Fruit fly (Drosophila melanogaster) whole organism, embryonic: ENCODE data around the gene TwdlF.
A peak's percentile ranks its signal among the peaks of the same experiment; 100 is the strongest.

ENCODE experiments used
- B-H2 ChIP-seq: fragments of 200-800 bp; sonication (Bioruptor generic); optimal IDR thresholded peaks from 2 replicates; lab custom pipeline; 2018; ENCODE audit warnings: missing biosample characterization, mild to moderate bottlenecking, missing genetic modification characterization
- CG11247 ChIP-seq: fragments of 200-800 bp; sonication (Bioruptor generic); IDR thresholded peaks from 2 replicates; pipeline ENCODE4 v1.3.6; 2022; ENCODE audit warnings: missing biosample characterization, missing genetic modification characterization
- CG14050 ChIP-seq: fragments of 200-800 bp; sonication (Bioruptor generic); IDR thresholded peaks from 3 replicates; pipeline ENCODE4 v1.3.6; 2022; ENCODE audit warnings: missing biosample characterization, missing genetic modification characterization
- CG14860 ChIP-seq: fragments of 200-800 bp; sonication (Bioruptor generic); IDR thresholded peaks from 3 replicates; pipeline ENCODE4 v1.3.6; 2022; ENCODE audit warnings: missing biosample characterization, missing genetic modification characterization; ENCODE audit not compliant: partially characterized antibody
- CG17359 ChIP-seq: fragments of 200-800 bp; sonication (Bioruptor generic); optimal IDR thresholded peaks from 3 replicates; lab custom pipeline; 2018; ENCODE audit warnings: missing biosample characterization, mild to moderate bottlenecking, missing genetic modification characterization, moderate library complexity
- CG18262 ChIP-seq: fragments of 200-800 bp; optimal IDR thresholded peaks from 3 replicates; lab custom pipeline; 2019; ENCODE audit warnings: missing biosample characterization, mild to moderate bottlenecking, missing genetic modification characterization, moderate library complexity
- CG18619 ChIP-seq: fragments of 200-800 bp; sonication (Bioruptor generic); optimal IDR thresholded peaks from 3 replicates; lab custom pipeline; 2017; ENCODE audit warnings: missing biosample characterization, mild to moderate bottlenecking, missing genetic modification characterization
- CG2116 ChIP-seq: fragments of 200-800 bp; sonication (Bioruptor generic); optimal IDR thresholded peaks from 3 replicates; lab custom pipeline; 2018; ENCODE audit warnings: missing biosample characterization, mild to moderate bottlenecking, missing genetic modification characterization
- CG2712 ChIP-seq: fragments of 200-800 bp; optimal IDR thresholded peaks from 3 replicates; lab custom pipeline; 2019; ENCODE audit warnings: missing biosample characterization, mild to moderate bottlenecking, missing genetic modification characterization, moderate library complexity
- CG31388 ChIP-seq: fragments of 200-800 bp; sonication (Bioruptor generic); optimal IDR thresholded peaks from 2 replicates; lab custom pipeline; 2016; ENCODE audit warnings: missing biosample characterization, missing genetic modification characterization
- CG32767 ChIP-seq: fragments of 200-800 bp; sonication (Bioruptor generic); IDR thresholded peaks from 2 replicates; pipeline ENCODE4 v1.3.6; 2022; ENCODE audit warnings: missing biosample characterization, missing genetic modification characterization
- CG34376 ChIP-seq: fragments of 200-800 bp; sonication (Bioruptor generic); optimal IDR thresholded peaks from 2 replicates; lab custom pipeline; 2018; ENCODE audit warnings: missing biosample characterization, mild to moderate bottlenecking, missing genetic modification characterization
- CG7271 ChIP-seq: fragments of 200-800 bp; sonication (Bioruptor generic); optimal IDR thresholded peaks from 2 replicates; lab custom pipeline; 2018; ENCODE audit warnings: missing biosample characterization, mild to moderate bottlenecking, missing genetic modification characterization, moderate library complexity
- CG7839 ChIP-seq: fragments of 200-800 bp; sonication (Bioruptor generic); optimal IDR thresholded peaks from 3 replicates; lab custom pipeline; 2018; ENCODE audit warnings: missing biosample characterization, mild to moderate bottlenecking, missing genetic modification characterization, moderate library complexity
- Dll ChIP-seq: fragments of 200-800 bp; sonication (Bioruptor generic); IDR thresholded peaks from 4 replicates; pipeline ENCODE4 v1.3.6; 2022; ENCODE audit warnings: missing biosample characterization, missing genetic modification characterization; ENCODE audit not compliant: partially characterized antibody
- ERR ChIP-seq: fragments of 200-800 bp; sonication (Bioruptor generic); optimal IDR thresholded peaks from 2 replicates; lab custom pipeline; 2016; ENCODE audit warnings: missing biosample characterization, missing genetic modification characterization
- Ets97D ChIP-seq: fragments of 200-800 bp; sonication (Bioruptor generic); optimal IDR thresholded peaks from 3 replicates; lab custom pipeline; 2016; ENCODE audit warnings: missing biosample characterization, missing genetic modification characterization
- Hmr ChIP-seq: fragments of 200-800 bp; sonication (Bioruptor generic); optimal IDR thresholded peaks from 3 replicates; lab custom pipeline; 2017; ENCODE audit warnings: mild to moderate bottlenecking, missing biosample characterization, missing genetic modification reagents, missing genetic modification characterization
- Hr3 ChIP-seq: fragments of 200-800 bp; sonication (Bioruptor generic); optimal IDR thresholded peaks from 3 replicates; lab custom pipeline; 2016; ENCODE audit warnings: missing biosample characterization, missing genetic modification characterization
- MBD-R2 ChIP-seq: fragments of 200-800 bp; sonication (Bioruptor generic); IDR thresholded peaks from 2 replicates; pipeline ENCODE4 v1.3.6; 2022; ENCODE audit warnings: missing biosample characterization, missing genetic modification characterization
- Mad ChIP-seq: fragments of 200-800 bp; sonication (Bioruptor generic); optimal IDR thresholded peaks from 2 replicates; lab custom pipeline; 2016; ENCODE audit warnings: missing biosample characterization, missing genetic modification characterization
- Myb ChIP-seq: fragments of 200-800 bp; sonication (Bioruptor generic); optimal IDR thresholded peaks from 2 replicates; lab custom pipeline; 2016; ENCODE audit warnings: missing biosample characterization, missing genetic modification characterization
- NC2β ChIP-seq: fragments of 200-800 bp; sonication (Bioruptor generic); optimal IDR thresholded peaks from 2 replicates; lab custom pipeline; 2016; ENCODE audit warnings: missing biosample characterization, missing genetic modification characterization
- Nf-YC ChIP-seq: fragments of 200-800 bp; optimal IDR thresholded peaks from 3 replicates; lab custom pipeline; 2019; ENCODE audit warnings: missing biosample characterization, mild to moderate bottlenecking, missing genetic modification characterization, moderate library complexity
- Spps ChIP-seq: fragments of 200-800 bp; sonication (Bioruptor generic); optimal IDR thresholded peaks from 2 replicates; lab custom pipeline; 2018; ENCODE audit warnings: missing biosample characterization, mild to moderate bottlenecking, missing genetic modification characterization
- Sry-δ ChIP-seq: fragments of 200-800 bp; sonication (Bioruptor generic); optimal IDR thresholded peaks from 2 replicates; lab custom pipeline; 2016; ENCODE audit warnings: missing biosample characterization, missing genetic modification characterization
- TFAM ChIP-seq: fragments of 200-800 bp; sonication (Bioruptor generic); optimal IDR thresholded peaks from 2 replicates; lab custom pipeline; 2017; ENCODE audit warnings: missing biosample characterization, missing genetic modification characterization, inconsistent platforms
- Taf1 ChIP-seq: fragments of 200-800 bp; sonication (Bioruptor generic); IDR thresholded peaks from 2 replicates; pipeline ENCODE4 v1.3.6; 2022; ENCODE audit warnings: missing biosample characterization, missing genetic modification characterization
- Trl ChIP-seq, 3 experiments: fragments of >200 bp in 2 of 3; fragments of 200-800 bp in 1 of 3; sonication (Bioruptor generic) in 1 of 3; optimal IDR thresholded peaks; 2 replicates in 1 of 3; 3 replicates in 2 of 3; lab custom pipeline; 2016 to 2017; ENCODE audit warnings: missing biosample characterization in 1 of 3, missing genetic modification characterization in 1 of 3
- Xbp1 ChIP-seq: fragments of 200-800 bp; sonication (Bioruptor generic); optimal IDR thresholded peaks from 3 replicates; lab custom pipeline; 2016; ENCODE audit warnings: missing biosample characterization, mild to moderate bottlenecking, missing genetic modification characterization
- YL-1 ChIP-seq: fragments of 200-800 bp; sonication (Bioruptor generic); optimal IDR thresholded peaks from 3 replicates; lab custom pipeline; 2017; ENCODE audit warnings: missing biosample characterization, mild to moderate bottlenecking, missing genetic modification characterization
- crol ChIP-seq: fragments of 200-800 bp; sonication (Bioruptor generic); IDR thresholded peaks from 2 replicates; pipeline ENCODE4 v1.3.6; 2022; ENCODE audit warnings: missing biosample characterization, missing genetic modification characterization
- da ChIP-seq: fragments of 200-800 bp; sonication (Bioruptor generic); optimal IDR thresholded peaks from 2 replicates; lab custom pipeline; 2016; ENCODE audit warnings: missing biosample characterization, missing genetic modification characterization
- dpn ChIP-seq, 2 experiments: fragments of 200-800 bp; sonication (Bioruptor generic); optimal IDR thresholded peaks; 3 replicates each; lab custom pipeline; 2016; ENCODE audit warnings: missing biosample characterization in 2 of 2, missing genetic modification characterization in 2 of 2
- en ChIP-seq: fragments of 200-800 bp; sonication (Bioruptor generic); optimal IDR thresholded peaks from 2 replicates; lab custom pipeline; 2016; ENCODE audit warnings: missing biosample characterization, missing genetic modification characterization
- eyg ChIP-seq: fragments of 200-800 bp; sonication (Bioruptor generic); optimal IDR thresholded peaks from 3 replicates; lab custom pipeline; 2016; ENCODE audit warnings: missing biosample characterization, missing genetic modification characterization
- h ChIP-seq: fragments of >200 bp; optimal IDR thresholded peaks from 2 replicates; lab custom pipeline; 2017
- hkb ChIP-seq, 2 experiments: fragments of 200-800 bp in 1 of 2; fragments of >200 bp in 1 of 2; sonication (Bioruptor generic) in 1 of 2; IDR thresholded peaks in 1 of 2; optimal IDR thresholded peaks in 1 of 2; 2 replicates each; pipeline versions ENCODE4 v1.3.6 to Lab custom; 2017 to 2022; ENCODE audit warnings: missing biosample characterization in 1 of 2, missing genetic modification characterization in 1 of 2
- ind ChIP-seq: fragments of 200-800 bp; sonication (Bioruptor generic); optimal IDR thresholded peaks from 3 replicates; lab custom pipeline; 2016; ENCODE audit warnings: missing biosample characterization, missing genetic modification characterization
- klu ChIP-seq: fragments of 200-800 bp; sonication (Bioruptor generic); IDR thresholded peaks from 2 replicates; pipeline ENCODE4 v1.3.6; 2022; ENCODE audit warnings: missing biosample characterization, missing genetic modification characterization
- mam ChIP-seq: fragments of 200-800 bp; sonication (Bioruptor generic); optimal IDR thresholded peaks from 3 replicates; lab custom pipeline; 2016; ENCODE audit warnings: missing biosample characterization, missing genetic modification characterization
- mirr ChIP-seq: fragments of 200-800 bp; sonication (Bioruptor generic); optimal IDR thresholded peaks from 3 replicates; lab custom pipeline; 2018; ENCODE audit warnings: missing biosample characterization, mild to moderate bottlenecking, missing genetic modification characterization
- onecut ChIP-seq: fragments of 200-800 bp; sonication (Bioruptor generic); IDR thresholded peaks from 2 replicates; pipeline ENCODE4 v1.3.6; 2022; ENCODE audit warnings: missing biosample characterization, missing genetic modification characterization
- p53 ChIP-seq: fragments of 200-800 bp; sonication (Bioruptor generic); optimal IDR thresholded peaks from 2 replicates; lab custom pipeline; 2016; ENCODE audit warnings: missing biosample characterization, missing genetic modification characterization
- pnt ChIP-seq: fragments of 200-800 bp; sonication (Bioruptor generic); optimal IDR thresholded peaks from 3 replicates; lab custom pipeline; 2016; ENCODE audit warnings: missing biosample characterization, missing genetic modification characterization
- ranshi ChIP-seq: fragments of 200-800 bp; sonication (Bioruptor generic); IDR thresholded peaks from 2 replicates; pipeline ENCODE4 v1.3.6; 2022; ENCODE audit warnings: missing biosample characterization, missing genetic modification characterization
- schlank ChIP-seq: fragments of 200-800 bp; sonication (Bioruptor generic); optimal IDR thresholded peaks from 2 replicates; lab custom pipeline; 2018; ENCODE audit warnings: missing biosample characterization, mild to moderate bottlenecking, missing genetic modification characterization
- sr ChIP-seq: fragments of 200-800 bp; sonication (Bioruptor generic); IDR thresholded peaks from 3 replicates; pipeline ENCODE4 v1.3.6; 2022; ENCODE audit warnings: missing biosample characterization, missing genetic modification characterization
- tap ChIP-seq: fragments of 200-800 bp; optimal IDR thresholded peaks from 3 replicates; lab custom pipeline; 2019; ENCODE audit warnings: missing biosample characterization, mild to moderate bottlenecking, missing genetic modification characterization, moderate library complexity
- yki ChIP-seq: fragments of >200 bp; optimal IDR thresholded peaks from 3 replicates; lab custom pipeline; 2018
- zfh1 ChIP-seq: fragments of 200-800 bp; sonication (Bioruptor generic); IDR thresholded peaks from 3 replicates; pipeline ENCODE4 v1.3.6; 2022; ENCODE audit warnings: missing biosample characterization, missing genetic modification characterization

TwdlF gene

DNA sequence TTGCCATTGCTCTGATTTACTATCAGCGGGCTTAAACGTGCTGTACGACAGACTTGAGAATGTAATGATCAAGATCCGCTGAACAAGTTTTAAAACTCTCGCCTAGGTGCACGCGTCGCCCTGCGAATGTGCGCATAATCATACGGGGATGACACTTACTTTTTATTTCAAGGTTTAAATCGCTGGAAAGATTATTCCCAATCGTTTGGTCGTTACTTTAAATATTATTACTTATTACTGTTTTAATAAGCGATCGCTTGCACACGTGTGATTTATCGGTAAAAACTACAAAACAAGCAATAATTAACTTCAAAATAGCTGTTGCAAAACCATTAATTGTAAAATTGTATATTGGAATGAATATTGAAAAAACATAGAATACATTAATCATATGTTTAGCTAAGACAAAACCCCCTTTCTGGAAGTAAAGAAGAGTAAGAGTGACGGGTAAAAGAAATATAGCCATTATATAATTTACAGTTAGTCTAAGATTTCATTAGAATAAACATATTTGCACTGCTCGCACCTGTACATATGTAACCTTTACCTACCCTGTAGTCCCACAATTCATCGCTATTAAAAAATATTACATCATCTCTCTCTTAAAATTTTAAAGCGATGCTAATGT, 17.6 kb upstream of the TwdlF start, which contains the start of gene DhpD (continued):
- TF ChIP-seq NC2β (no peak), Ets97D (GFP tag; lab: Kevin White, UChicago) (peak; percentile 54), h (lab: Kevin White, UChicago) (no peak), onecut (peak; percentile 60), CG17359 (peak; percentile 76), Hr3 (GFP tag; lab: Kevin White, UChicago) (peak; percentile 59), mam (GFP tag; lab: Kevin White, UChicago) (peak; percentile 55), CG34376 (GFP tag; lab: Kevin White, UChicago) (peak; percentile 56), Dll (GFP tag; lab: Robert Waterston, UW) (no peak), p53 (GFP tag; lab: Kevin White, UChicago) (no peak), CG14050 (GFP tag; lab: Robert Waterston, UW) (no peak), CG7271 (tag; lab: Kevin White, UChicago) (no peak), Spps (no peak), TFAM (no peak), klu (GFP tag; lab: Robert Waterston, UW) (peak; percentile 45), Hmr (GFP tag; lab: Kevin White, UChicago) (peak; percentile 73), ranshi (peak; percentile 49), CG32767 (no peak), YL-1 (GFP tag; lab: Kevin White, UChicago) (no peak), Sry-δ (GFP tag; lab: Kevin White, UChicago) (no peak), tap (tag; lab: Kevin White, UChicago) (peak; percentile 50), ind (peak; percentile 67), zfh1 (GFP tag; lab: Robert Waterston, UW) (peak; percentile 84; the same call in 2 of the 3 replicates), Nf-YC (tag; lab: Kevin White, UChicago) (peak; percentile 61), yki (lab: Kevin White, UChicago) (no peak), B-H2 (GFP tag; lab: Kevin White, UChicago) (peak; percentile 81), mirr (GFP tag; lab: Kevin White, UChicago) (peak; percentile 55), pnt (GFP tag; lab: Kevin White, UChicago) (peak; percentile 14), ERR (GFP tag; lab: Kevin White, UChicago) (no peak), Xbp1 (GFP tag; lab: Kevin White, UChicago) (peak; percentile 68), schlank (peak; percentile 1), Taf1 (GFP tag; lab: Robert Waterston, UW) (0 out of 2 replicates have a peak, but pooled peaks have one; percentile 56), Myb (GFP tag; lab: Kevin White, UChicago) (peak; percentile 37), crol (GFP tag; lab: Robert Waterston, UW) (no peak), dpn (GFP tag; optimal IDR thresholded peaks at IDR 0.05; lab: Kevin White, UChicago) (peak; percentile 55 to 64), MBD-R2 (peak; percentile 73), CG7839 (tag; lab: Kevin White, UChicago) (peak; percentile 75), CG18262 (peak; percentile 68), da (no peak), sr (GFP tag; lab: Robert Waterston, UW) (no peak), en (no peak), eyg (GFP tag; lab: Kevin White, UChicago) (no peak), CG31388 (GFP tag; lab: Kevin White, UChicago) (peak; percentile 26), Trl (optimal IDR thresholded peaks at IDR 0.05; lab: Kevin White, UChicago) (no peak), Trl (GFP tag; optimal IDR thresholded peaks at IDR 0.05; lab: Kevin White, UChicago) (peak; percentile 13), CG11247 (GFP tag; lab: Robert Waterston, UW) (peak; percentile 73), Mad (GFP tag; lab: Kevin White, UChicago) (no peak), CG18619 (GFP tag; lab: Kevin White, UChicago) (peak; percentile 42), CG14860 (GFP tag; lab: Robert Waterston, UW) (peak; percentile 90), CG2712 (tag; lab: Kevin White, UChicago) (peak; percentile 79), CG2116 (GFP tag; lab: Kevin White, UChicago) (no peak), hkb (optimal IDR thresholded peaks at IDR 0.05; lab: Kevin White, UChicago) (no peak), hkb (GFP tag; IDR thresholded peaks at IDR 0.05; lab: Robert Waterston, UW) (peak; percentile 81)
